Worm (Caenorhabditis elegans) whole organism, early embryonic: ENCODE measurements around the gene B0303.4.

ENCODE experiments used
- B0310.2 ChIP-seq: sonication (generic microtip); optimal IDR thresholded peaks from 2 replicates; lab custom pipeline; 2016; ENCODE audit warnings: mild to moderate bottlenecking, missing genetic modification characterization, missing compliant biosample characterization
- F13C5.2 ChIP-seq: sonication (generic microtip); optimal IDR thresholded peaks from 2 replicates; lab custom pipeline; 2017; ENCODE audit warnings: mild to moderate bottlenecking, missing genetic modification characterization, inconsistent platforms, missing compliant biosample characterization
- aly-1 ChIP-seq: sonication (generic microtip); optimal IDR thresholded peaks from 2 replicates; lab custom pipeline; 2016; ENCODE audit warnings: missing genetic modification characterization, missing compliant biosample characterization
- ama-1 ChIP-seq: fragments of 150-350 bp; optimal IDR thresholded peaks from 2 replicates; lab custom pipeline; 2014
- ceh-13 ChIP-seq: fragments of 200-800 bp; sonication (Bioruptor generic); optimal IDR thresholded peaks from 2 replicates; lab custom pipeline; 2018; ENCODE audit warnings: mild to moderate bottlenecking, missing genetic modification characterization, missing compliant biosample characterization
- ceh-36 ChIP-seq: sonication (generic microtip); optimal IDR thresholded peaks from 2 replicates; lab custom pipeline; 2016; ENCODE audit warnings: missing genetic modification characterization, inconsistent platforms, missing compliant biosample characterization
- ets-7 ChIP-seq: sonication (generic microtip); optimal IDR thresholded peaks from 2 replicates; lab custom pipeline; 2016; ENCODE audit warnings: missing genotype, missing genetic modification characterization, missing compliant biosample characterization
- flt-1 ChIP-seq: fragments of 200-800 bp; sonication (Bioruptor generic); IDR thresholded peaks from 2 replicates; pipeline ENCODE4 v1.3.6; 2022; ENCODE audit warnings: missing genetic modification characterization, missing compliant biosample characterization
- hmbx-1 ChIP-seq: sonication (generic microtip); optimal IDR thresholded peaks from 2 replicates; lab custom pipeline; 2016; ENCODE audit warnings: mild to moderate bottlenecking, missing genetic modification characterization, missing compliant biosample characterization
- hmg-4 ChIP-seq: fragments of 200-800 bp; sonication (Bioruptor generic); optimal IDR thresholded peaks from 2 replicates; lab custom pipeline; 2018; ENCODE audit warnings: mild to moderate bottlenecking, missing genetic modification characterization, missing compliant biosample characterization
- hnd-1 ChIP-seq: sonication (generic microtip); optimal IDR thresholded peaks from 2 replicates; lab custom pipeline; 2016; ENCODE audit warnings: missing genetic modification characterization, missing compliant biosample characterization
- pes-1 ChIP-seq: fragments of 200-800 bp; sonication (Bioruptor generic); IDR thresholded peaks from 2 replicates; pipeline ENCODE4 v1.3.6; 2022; ENCODE audit warnings: missing genetic modification reagents, missing genetic modification characterization, missing compliant biosample characterization
- scrt-1 ChIP-seq: fragments of 200-800 bp; sonication (Bioruptor generic); IDR thresholded peaks from 2 replicates; pipeline ENCODE4 v1.3.6; 2022; ENCODE audit warnings: missing genetic modification characterization, missing compliant biosample characterization
- sea-1 ChIP-seq: fragments of 200-800 bp; sonication (Bioruptor generic); conservative IDR thresholded peaks from 2 replicates; pipeline ENCODE4 v1.3.6; 2022; ENCODE audit warnings: missing genetic modification characterization, missing compliant biosample characterization
- tbx-11 ChIP-seq: fragments of 200-800 bp; sonication (Bioruptor generic); IDR thresholded peaks from 2 replicates; pipeline ENCODE4 v1.3.6; 2022; ENCODE audit warnings: missing genetic modification characterization, missing compliant biosample characterization
- tbx-37 ChIP-seq: fragments of 200-800 bp; sonication (Bioruptor generic); conservative IDR thresholded peaks from 2 replicates; pipeline ENCODE4 v1.3.6; 2022; ENCODE audit warnings: missing genetic modification reagents, missing genetic modification characterization, missing compliant biosample characterization
- tra-4 ChIP-seq: sonication (generic microtip); optimal IDR thresholded peaks from 2 replicates; lab custom pipeline; 2017; ENCODE audit warnings: missing genetic modification characterization, missing compliant biosample characterization

Gene B0303.4

ce11 chrIII:8663143-8663542, 26.5 kb upstream of the B0303.4 start:
- TF ChIP-seq ceh-13 (GFP tag; lab: Kevin White, UChicago) = no peak
- no peak for TF ChIP-seq tbx-37
- no peak for TF ChIP-seq scrt-1
- TF ChIP-seq pes-1 (GFP tag; lab: Robert Waterston, UW) = no peak
- TF ChIP-seq ama-1 (lab: Kevin White, UChicago) = no peak
- no peak for TF ChIP-seq tra-4 (tag; lab: Kevin White, UChicago)
- TF ChIP-seq B0310.2 = no peak
- no peak for TF ChIP-seq tbx-11
- no peak for TF ChIP-seq hmg-4 (GFP tag; lab: Kevin White, UChicago)
- TF ChIP-seq ets-7 (tag; lab: Kevin White, UChicago) = no peak
- TF ChIP-seq sea-1 = no peak
- TF ChIP-seq aly-1 (tag; lab: Kevin White, UChicago) = no peak
- TF ChIP-seq flt-1 (GFP tag; lab: Robert Waterston, UW) = no peak
- no peak for TF ChIP-seq hnd-1 (tag; lab: Kevin White, UChicago)
- no peak for TF ChIP-seq ceh-36 (tag; lab: Kevin White, UChicago)
- TF ChIP-seq hmbx-1 (tag; lab: Kevin White, UChicago) = no peak
- no peak for TF ChIP-seq F13C5.2 (tag; lab: Kevin White, UChicago)

- no peak for TF ChIP-seq hmg-4 (GFP tag; lab: Kevin White, UChicago)
- TF ChIP-seq scrt-1 = no peak
- TF ChIP-seq hmbx-1 (tag; lab: Kevin White, UChicago) = no peak
- no peak for TF ChIP-seq aly-1 (tag; lab: Kevin White, UChicago)
- no peak for TF ChIP-seq ama-1 (lab: Kevin White, UChicago)
- no peak for TF ChIP-seq flt-1 (GFP tag; lab: Robert Waterston, UW)
- no peak for TF ChIP-seq pes-1 (GFP tag; lab: Robert Waterston, UW)
- TF ChIP-seq ceh-13 (GFP tag; lab: Kevin White, UChicago) = no peak
- no peak for TF ChIP-seq ets-7 (tag; lab: Kevin White, UChicago)
- no peak for TF ChIP-seq tbx-37
- no peak for TF ChIP-seq F13C5.2 (tag; lab: Kevin White, UChicago)
- no peak for TF ChIP-seq B0310.2
- TF ChIP-seq sea-1 = no peak
- TF ChIP-seq hnd-1 (tag; lab: Kevin White, UChicago) = no peak
- no peak for TF ChIP-seq ceh-36 (tag; lab: Kevin White, UChicago)
- no peak for TF ChIP-seq tbx-11
- no peak for TF ChIP-seq tra-4 (tag; lab: Kevin White, UChicago)
Measured at ce11 chrIII:8664897-8665388, 24.7 kb upstream of the B0303.4 start, which contains the start of gene F22B7.1. F22B7.1 (plus strand) TSS chrIII:8665338.

ce11 chrIII:8667382-8667781, 22.3 kb upstream of the B0303.4 start, which contains the start of gene dpy-19:
dpy-19 (minus strand) TSS chrIII:8667482.
- TF ChIP-seq flt-1 (GFP tag; lab: Robert Waterston, UW) = no peak
- TF ChIP-seq pes-1 (GFP tag; lab: Robert Waterston, UW) = no peak
- no peak for TF ChIP-seq tra-4 (tag; lab: Kevin White, UChicago)
- no peak for TF ChIP-seq tbx-11
- TF ChIP-seq ama-1 (lab: Kevin White, UChicago) = no peak
- no peak for TF ChIP-seq ets-7 (tag; lab: Kevin White, UChicago)
- TF ChIP-seq ceh-13 (GFP tag; lab: Kevin White, UChicago) = no peak
- no peak for TF ChIP-seq B0310.2
- no peak for TF ChIP-seq scrt-1

DNA sequence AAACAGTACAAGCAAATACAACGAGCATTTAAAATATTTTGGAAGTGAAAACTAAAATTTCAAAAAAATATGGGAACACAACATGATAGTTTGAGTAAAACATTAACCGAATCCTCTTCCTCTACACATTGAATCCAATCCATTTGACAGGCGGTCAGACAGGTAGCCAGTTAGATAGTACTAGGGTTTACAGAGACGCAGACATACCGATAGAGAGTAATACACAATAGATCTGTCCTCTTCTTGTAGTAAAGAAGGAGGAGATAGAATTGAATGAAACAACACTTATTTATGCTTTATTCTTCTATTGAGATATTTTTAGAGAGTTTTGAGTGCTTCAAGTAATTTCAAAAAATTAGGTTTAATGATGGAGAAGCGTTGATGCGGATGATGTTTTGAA, 20.9 kb upstream of the B0303.4 start:
- TF ChIP-seq hnd-1 (tag; lab: Kevin White, UChicago) (no peak), ets-7 (tag; lab: Kevin White, UChicago) (no peak), tra-4 (tag; lab: Kevin White, UChicago) (no peak), pes-1 (GFP tag; lab: Robert Waterston, UW) (no peak), B0310.2 (no peak)

DNA sequence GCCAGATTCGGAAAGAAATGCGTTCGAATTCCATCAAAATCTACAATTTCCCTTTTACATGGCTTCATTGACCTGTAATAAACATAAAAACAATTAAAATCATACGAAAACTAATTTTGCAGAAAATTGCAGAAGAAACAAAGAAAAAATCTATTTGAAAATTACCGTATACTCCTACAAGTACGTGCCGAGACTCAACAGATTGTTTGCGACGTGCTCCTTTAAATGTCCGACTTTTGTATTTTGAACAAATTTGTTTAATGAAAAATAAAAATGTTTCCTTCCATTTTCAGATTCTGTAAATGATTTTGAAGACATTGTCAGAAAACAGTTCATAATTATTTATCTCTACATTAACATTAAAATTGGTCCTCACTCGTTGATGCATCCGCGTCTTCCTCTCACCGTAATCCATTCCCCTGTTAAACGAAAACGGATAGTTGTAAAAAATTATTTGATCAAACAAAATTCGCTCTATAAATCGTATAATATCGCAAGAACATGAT, 14.6 kb upstream of the B0303.4 start, which contains the start of gene pgl-2:
Gene pgl-2 (minus strand): TSS at position 456 of the 506 bp plus-strand sequence.
- TF ChIP-seq ceh-36 (tag; lab: Kevin White, UChicago) (no peak), ceh-13 (GFP tag; lab: Kevin White, UChicago) (no peak), B0310.2 (no peak), pes-1 (GFP tag; lab: Robert Waterston, UW) (no peak), aly-1 (tag; lab: Kevin White, UChicago) (no peak), F13C5.2 (tag; lab: Kevin White, UChicago) (no peak), ama-1 (lab: Kevin White, UChicago) (no peak), tbx-37 (no peak), tra-4 (tag; lab: Kevin White, UChicago) (no peak), hmbx-1 (tag; lab: Kevin White, UChicago) (no peak), scrt-1 (no peak), flt-1 (GFP tag; lab: Robert Waterston, UW) (no peak), hnd-1 (tag; lab: Kevin White, UChicago) (no peak), tbx-11 (no peak), sea-1 (no peak), ets-7 (tag; lab: Kevin White, UChicago) (no peak)

ce11 chrIII:8678371-8678770, 11.3 kb upstream of the B0303.4 start:
- TF ChIP-seq tbx-11 = peak; percentile 97
- TF ChIP-seq B0310.2 = peak; percentile 96
- TF ChIP-seq ets-7 (tag; lab: Kevin White, UChicago) = peak; percentile 94
- TF ChIP-seq sea-1 = peak; percentile 97
- TF ChIP-seq tra-4 (tag; lab: Kevin White, UChicago) = peak; percentile 91
- peak; percentile 82 for TF ChIP-seq hmbx-1 (tag; lab: Kevin White, UChicago)
- TF ChIP-seq F13C5.2 (tag; lab: Kevin White, UChicago) = peak; percentile 94
- TF ChIP-seq flt-1 (GFP tag; lab: Robert Waterston, UW) = peak; percentile 99
- peak; percentile 98 for TF ChIP-seq hmg-4 (GFP tag; lab: Kevin White, UChicago)
- TF ChIP-seq scrt-1 = peak; percentile 98
- TF ChIP-seq hnd-1 (tag; lab: Kevin White, UChicago) = peak; percentile 89
- peak; percentile 97 for TF ChIP-seq aly-1 (tag; lab: Kevin White, UChicago)
- peak; percentile 97 for TF ChIP-seq ceh-36 (tag; lab: Kevin White, UChicago)
- peak; percentile 98 for TF ChIP-seq pes-1 (GFP tag; lab: Robert Waterston, UW)
- TF ChIP-seq ama-1 (lab: Kevin White, UChicago) = peak; percentile 79
- TF ChIP-seq ceh-13 (GFP tag; lab: Kevin White, UChicago) = peak; percentile 95
- peak; percentile 98 for TF ChIP-seq tbx-37
